Fruit fly (Drosophila melanogaster): Measurements from ENCODE around the gene VhaSFD.

DNA sequence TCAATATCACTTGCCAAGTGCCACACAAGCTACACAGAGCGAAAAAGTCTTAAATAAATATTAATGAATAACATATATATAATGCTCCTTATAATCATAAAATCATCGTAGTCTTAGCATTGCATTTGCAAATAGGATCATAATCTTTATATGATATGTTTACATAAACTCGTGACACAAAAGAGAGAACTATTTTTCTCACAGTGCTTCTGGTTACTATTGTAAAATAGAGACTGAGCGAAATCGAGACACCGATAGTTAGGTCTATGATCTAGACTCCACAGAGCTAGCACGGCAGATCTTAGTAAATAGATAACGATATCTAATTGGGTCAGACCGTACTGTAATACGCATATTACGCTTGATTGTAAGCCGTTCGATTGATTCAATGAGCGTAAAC is 17.9 kb downstream of the VhaSFD start:
- TF ChIP-seq Sin3A (optimal IDR thresholded peaks at IDR 0.05) (no peak), insv (optimal IDR thresholded peaks at IDR 0.05) (no peak), ttk (optimal IDR thresholded peaks at IDR 0.05) (no peak), Myc (optimal IDR thresholded peaks at IDR 0.05) (no peak), h (optimal IDR thresholded peaks at IDR 0.05) (no peak), psq (optimal IDR thresholded peaks at IDR 0.05) (no peak)

Data from Kc167 (cell line).